Worm (Caenorhabditis elegans) whole organism, late embryonic: ENCODE data around the gene srm-3.

Experiments
- C08G9.2 ChIP-seq: sonication (generic microtip); optimal IDR thresholded peaks from 2 replicates; lab custom pipeline; 2016; ENCODE audit warnings: mild to moderate bottlenecking, missing genetic modification characterization, moderate library complexity, missing compliant biosample characterization
- K02D7.2 ChIP-seq: sonication (generic microtip); optimal IDR thresholded peaks from 2 replicates; lab custom pipeline; 2017; ENCODE audit warnings: mild to moderate bottlenecking, missing genetic modification characterization, missing compliant biosample characterization
- T23F11.4 ChIP-seq: fragments of 200-800 bp; sonication (Bioruptor generic); optimal IDR thresholded peaks from 2 replicates; lab custom pipeline; 2018; ENCODE audit warnings: mild to moderate bottlenecking, missing genetic modification characterization, missing compliant biosample characterization
- Y22D7AL.16 ChIP-seq: sonication (generic microtip); optimal IDR thresholded peaks from 2 replicates; lab custom pipeline; 2016; ENCODE audit warnings: missing genetic modification characterization, missing compliant biosample characterization
- ahr-1 ChIP-seq: sonication (generic microtip); optimal IDR thresholded peaks from 2 replicates; lab custom pipeline; 2016; ENCODE audit warnings: missing genetic modification characterization, missing compliant biosample characterization
- ceh-18 ChIP-seq: sonication (generic microtip); optimal IDR thresholded peaks from 2 replicates; lab custom pipeline; 2016; ENCODE audit warnings: missing genetic modification characterization, missing compliant biosample characterization
- ceh-31 ChIP-seq: sonication (generic microtip); optimal IDR thresholded peaks from 2 replicates; lab custom pipeline; 2016; ENCODE audit warnings: missing genetic modification characterization, missing compliant biosample characterization
- elt-4 ChIP-seq: sonication (generic microtip); optimal IDR thresholded peaks from 2 replicates; lab custom pipeline; 2016; ENCODE audit warnings: missing genetic modification characterization, missing compliant biosample characterization
- ets-4 ChIP-seq: sonication (generic microtip); optimal IDR thresholded peaks from 2 replicates; lab custom pipeline; 2016; ENCODE audit warnings: missing genetic modification characterization, missing compliant biosample characterization
- hlh-30 ChIP-seq: sonication (generic microtip); optimal IDR thresholded peaks from 2 replicates; lab custom pipeline; 2017; ENCODE audit warnings: antibody characterized with exemption, missing genetic modification characterization, missing compliant biosample characterization; ENCODE audit not compliant: insufficient read depth
- mec-3 ChIP-seq: sonication (generic microtip); optimal IDR thresholded peaks from 2 replicates; lab custom pipeline; 2016; ENCODE audit warnings: borderline replicate concordance, missing genetic modification characterization, missing compliant biosample characterization
- nfya-1 ChIP-seq: sonication (generic microtip); optimal IDR thresholded peaks from 2 replicates; lab custom pipeline; 2017; ENCODE audit warnings: missing genetic modification characterization, mild to moderate bottlenecking, missing compliant biosample characterization, antibody characterized with exemption, moderate library complexity
- nhr-11 ChIP-seq: fragments of 150-350 bp; optimal IDR thresholded peaks from 2 replicates; lab custom pipeline; 2014; ENCODE audit warnings: missing biosample characterization, missing genetic modification characterization
- npax-4 ChIP-seq: sonication (generic microtip); optimal IDR thresholded peaks from 2 replicates; lab custom pipeline; 2016; ENCODE audit warnings: missing genetic modification characterization, missing compliant biosample characterization
- pax-1 ChIP-seq: fragments of 150-350 bp; optimal IDR thresholded peaks from 2 replicates; lab custom pipeline; 2014; ENCODE audit warnings: missing biosample characterization, missing genetic modification characterization
- pha-2 ChIP-seq: sonication (generic microtip); optimal IDR thresholded peaks from 2 replicates; lab custom pipeline; 2017; ENCODE audit warnings: mild to moderate bottlenecking, missing genetic modification characterization, missing compliant biosample characterization
- rnt-1 ChIP-seq: sonication (generic microtip); optimal IDR thresholded peaks from 2 replicates; lab custom pipeline; 2016; ENCODE audit warnings: missing genetic modification characterization, missing compliant biosample characterization
- sdc-2 ChIP-seq: sonication (generic microtip); optimal IDR thresholded peaks from 2 replicates; lab custom pipeline; 2016; ENCODE audit warnings: missing genotype, missing genetic modification characterization, missing compliant biosample characterization
- syd-9 ChIP-seq: sonication (generic microtip); optimal IDR thresholded peaks from 2 replicates; lab custom pipeline; 2016; ENCODE audit warnings: mild to moderate bottlenecking, missing genetic modification characterization, moderate library complexity, missing compliant biosample characterization
- tbx-2 ChIP-seq: sonication (generic microtip); optimal IDR thresholded peaks from 2 replicates; lab custom pipeline; 2016; ENCODE audit warnings: missing genetic modification characterization, missing compliant biosample characterization
- ttx-3 ChIP-seq: sonication (generic microtip); optimal IDR thresholded peaks from 2 replicates; lab custom pipeline; 2016; ENCODE audit warnings: missing genetic modification reagents, missing genetic modification characterization, missing compliant biosample characterization
- zip-5 ChIP-seq: sonication (generic microtip); optimal IDR thresholded peaks from 2 replicates; lab custom pipeline; 2016; ENCODE audit warnings: missing genetic modification characterization, missing compliant biosample characterization

Gene srm-3

ce11 chrIV:9697869-9698268 is 49.1 kb downstream of the srm-3 start:
- no peak for TF ChIP-seq ttx-3 (tag; lab: Kevin White, UChicago)
- no peak for TF ChIP-seq elt-4 (tag; lab: Kevin White, UChicago)
- no peak for TF ChIP-seq nfya-1 (tag; lab: Kevin White, UChicago)
- TF ChIP-seq ceh-18 (tag; lab: Kevin White, UChicago) = no peak
- TF ChIP-seq tbx-2 (tag; lab: Kevin White, UChicago) = no peak
- TF ChIP-seq zip-5 = no peak
- no peak for TF ChIP-seq pha-2
- no peak for TF ChIP-seq rnt-1 (tag; lab: Kevin White, UChicago)

- TF ChIP-seq K02D7.2 (tag; lab: Kevin White, UChicago) (no peak), pax-1 (no peak), ets-4 (tag; lab: Kevin White, UChicago) (no peak), T23F11.4 (no peak), ceh-18 (tag; lab: Kevin White, UChicago) (no peak), syd-9 (tag; lab: Kevin White, UChicago) (no peak), ahr-1 (tag; lab: Kevin White, UChicago) (no peak), mec-3 (no peak), Y22D7AL.16 (no peak), ceh-31 (tag; lab: Kevin White, UChicago) (no peak), C08G9.2 (tag; lab: Kevin White, UChicago) (no peak), hlh-30 (tag; lab: Kevin White, UChicago) (no peak), sdc-2 (tag; lab: Kevin White, UChicago) (no peak), nhr-11 (tag; lab: Kevin White, UChicago) (no peak), npax-4 (no peak)
Observed at ce11 chrIV:9699062-9699461, 50.3 kb downstream of the srm-3 start.
